Fruit fly (Drosophila melanogaster) S2 (cell line): ENCODE data around the gene Prx2.

Experiments used
- CG8478 ChIP-seq: fragments of >200 bp; optimal IDR thresholded peaks from 2 replicates; lab custom pipeline; 2018
- CTCF ChIP-seq, 2 experiments: fragments of >200 bp; optimal IDR thresholded peaks; 2 replicates each; lab custom pipeline; 2018

Gene Prx2

DNA sequence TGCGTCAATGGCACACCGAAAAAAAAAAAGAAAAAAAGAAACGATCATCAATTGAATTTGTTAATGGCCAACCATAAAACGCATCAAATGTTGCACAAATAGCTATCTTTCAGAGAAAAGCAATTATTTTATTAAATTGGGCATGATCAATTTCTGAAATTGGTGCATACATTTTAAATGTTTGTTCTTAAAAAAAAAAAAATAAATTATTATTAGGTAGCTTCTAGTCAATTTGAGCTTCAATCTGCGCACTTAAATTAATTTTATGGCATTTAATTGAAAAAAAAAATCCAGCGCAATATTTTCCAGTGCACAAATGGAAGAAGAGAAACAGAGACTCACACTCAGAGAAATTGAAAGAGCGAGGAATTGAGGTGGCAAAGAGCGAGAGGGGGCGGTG is 6.5 kb upstream of the Prx2 start:
- TF ChIP-seq CG8478 (no peak), CTCF (optimal IDR thresholded peaks at IDR 0.05; lab: Kevin White, UChicago) (no peak)

DNA sequence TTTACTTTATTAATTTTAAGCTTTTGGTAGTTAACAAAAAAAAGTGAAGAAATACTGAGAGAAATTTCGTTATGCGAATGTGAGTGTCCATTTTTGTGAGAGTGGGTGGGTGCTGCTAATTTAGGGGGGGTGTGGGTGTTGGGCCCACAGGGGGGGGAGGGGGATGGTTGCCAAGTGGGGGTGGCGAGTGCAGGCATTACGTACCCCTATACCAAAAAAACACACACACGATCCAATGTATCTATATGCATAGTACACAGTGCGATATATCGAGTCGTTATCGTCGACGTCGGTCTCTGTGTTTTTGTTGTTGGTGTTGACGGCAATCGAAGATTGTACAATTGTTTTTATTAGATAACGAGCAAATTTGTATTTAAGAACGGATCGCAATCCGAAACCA is 6.1 kb upstream of the Prx2 start:
- TF ChIP-seq CG8478 (no peak), CTCF (optimal IDR thresholded peaks at IDR 0.05; lab: Kevin White, UChicago) (no peak)

DNA sequence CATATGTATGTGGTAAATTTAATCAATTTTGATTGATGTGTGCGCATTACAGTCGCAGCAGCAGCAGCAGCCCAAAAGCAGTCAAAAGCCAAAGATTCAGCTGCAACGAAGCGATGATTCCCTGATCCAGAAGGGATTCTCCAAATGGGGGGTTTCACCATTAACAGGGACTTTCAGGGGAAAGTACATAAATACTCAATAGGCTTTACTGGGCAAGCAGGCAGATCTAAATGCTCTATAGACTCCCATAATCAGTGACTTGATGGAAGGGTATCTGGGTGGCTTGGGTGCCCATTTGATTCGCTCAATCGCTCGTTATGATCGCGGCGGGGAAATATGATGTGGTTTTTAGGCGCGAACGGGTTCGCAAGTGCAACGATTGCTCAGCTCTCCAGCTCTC is 4.3 kb upstream of the Prx2 start:
- TF ChIP-seq CG8478: no peak
- no peak for TF ChIP-seq CTCF (optimal IDR thresholded peaks at IDR 0.05; lab: Kevin White, UChicago)

- TF ChIP-seq CTCF (optimal IDR thresholded peaks at IDR 0.05; lab: Kevin White, UChicago): no peak
- no peak for TF ChIP-seq CG8478
Measured at dm6 chrX:13331814-13332701, 2.4 kb downstream of the Prx2 start.

DNA sequence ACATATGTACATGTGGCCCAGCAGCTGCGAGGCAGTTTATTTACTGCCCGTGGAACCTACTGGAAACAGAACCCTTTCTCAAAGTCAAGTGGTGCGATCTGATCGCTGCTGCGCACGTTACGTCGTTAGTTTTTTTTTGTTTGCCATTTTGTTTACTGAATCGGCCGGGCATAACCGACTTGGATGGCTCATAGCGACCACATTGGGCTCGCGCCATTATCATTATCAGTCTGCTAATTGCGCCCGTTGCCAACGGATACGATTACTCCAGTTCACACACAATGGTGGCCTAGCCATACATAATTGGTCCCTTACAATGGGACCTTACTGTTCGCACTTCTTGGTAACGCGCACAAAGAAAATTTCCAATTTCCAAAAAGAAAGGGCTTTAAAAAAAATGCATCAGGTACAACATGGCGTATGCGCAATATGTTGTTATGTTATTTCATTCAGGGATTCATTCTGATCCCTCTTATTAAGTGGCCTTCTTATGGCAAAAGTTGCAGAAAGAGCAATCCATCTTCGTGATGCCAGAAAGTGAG is 3.1 kb downstream of the Prx2 start:
- TF ChIP-seq CG8478 (no peak), CTCF (optimal IDR thresholded peaks at IDR 0.05; lab: Kevin White, UChicago) (no peak)

DNA sequence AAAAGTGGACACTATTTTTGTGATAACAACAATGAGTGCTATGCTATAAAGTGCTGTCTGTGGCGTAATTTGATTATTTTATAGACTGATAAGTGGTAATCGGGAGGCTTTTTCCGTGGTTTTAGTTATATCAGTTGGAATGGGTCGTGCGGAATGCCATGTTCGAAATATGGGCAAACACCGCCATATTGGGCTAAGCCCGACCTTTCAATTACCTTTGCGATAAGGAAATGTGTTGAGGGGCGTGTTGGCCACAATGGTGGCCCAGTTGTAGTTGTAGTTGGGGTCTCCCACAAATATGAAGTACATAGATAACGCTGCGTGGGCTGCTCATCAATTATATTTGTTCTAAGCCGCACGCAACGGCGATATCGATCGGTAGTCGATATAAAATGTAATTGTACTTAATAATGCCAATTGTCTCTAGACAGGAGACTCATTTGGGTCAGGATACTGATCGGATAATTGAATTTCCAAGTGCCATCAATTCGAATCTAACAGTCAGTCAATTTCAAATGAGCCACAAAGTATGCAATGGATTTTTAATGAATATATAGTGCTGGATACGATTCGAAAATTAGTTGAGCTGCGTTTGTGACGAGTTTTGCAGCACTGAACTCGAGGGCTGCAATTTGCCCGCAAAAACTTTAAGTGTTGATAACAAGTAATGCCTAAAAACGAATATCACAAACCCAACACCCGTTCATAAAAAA is 5.0 kb downstream of the Prx2 start:
- no peak for TF ChIP-seq CTCF (optimal IDR thresholded peaks at IDR 0.05; lab: Kevin White, UChicago)
- no peak for TF ChIP-seq CG8478

- TF ChIP-seq CG8478 (no peak), CTCF (optimal IDR thresholded peaks at IDR 0.05; lab: Kevin White, UChicago) (peak; percentile 25 to 44)
Measured at dm6 chrX:13337454-13337853, 7.8 kb downstream of the Prx2 start, which contains the start of gene RpS15Aa. RpS15Aa (minus strand) TSS chrX:13337705.

DNA sequence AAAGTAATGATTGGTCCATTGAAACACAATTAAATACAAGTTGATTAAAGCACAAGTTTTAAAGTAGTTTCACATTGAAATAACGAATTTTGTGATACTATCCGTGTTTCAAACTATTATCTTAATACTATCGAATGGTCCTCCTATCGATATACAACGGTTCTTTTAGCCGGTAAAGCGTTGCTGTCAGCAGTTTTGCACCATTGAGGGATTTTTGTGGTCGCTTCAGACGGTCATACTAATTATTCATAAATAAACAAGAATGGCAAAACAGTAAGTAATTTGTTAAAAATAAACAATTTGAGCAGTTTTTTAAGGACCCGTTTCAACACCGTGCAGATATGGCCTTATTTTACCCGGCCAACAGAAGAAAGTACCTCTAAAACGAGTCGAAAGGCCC is 8.5 kb downstream of the Prx2 start, which contains the start of gene CG15747:
TSS of gene CG15747 (plus strand) at position 206 of the 400 bp plus-strand sequence.
- TF ChIP-seq CTCF (optimal IDR thresholded peaks at IDR 0.05; lab: Kevin White, UChicago) (peak in 1 of 2 experiments; percentile 12), CG8478 (no peak)

dm6 chrX:13345327-13345726 is 15.7 kb downstream of the Prx2 start:
- TF ChIP-seq CTCF (optimal IDR thresholded peaks at IDR 0.05; lab: Kevin White, UChicago) (no peak), CG8478 (no peak)

dm6 chrX:13346998-13347397 is 17.4 kb downstream of the Prx2 start:
- TF ChIP-seq CTCF (optimal IDR thresholded peaks at IDR 0.05; lab: Kevin White, UChicago) (no peak), CG8478 (no peak)

- TF ChIP-seq CG8478 (no peak), CTCF (optimal IDR thresholded peaks at IDR 0.05; lab: Kevin White, UChicago) (no peak)
Measured at dm6 chrX:13358240-13358799, 28.7 kb downstream of the Prx2 start.

DNA sequence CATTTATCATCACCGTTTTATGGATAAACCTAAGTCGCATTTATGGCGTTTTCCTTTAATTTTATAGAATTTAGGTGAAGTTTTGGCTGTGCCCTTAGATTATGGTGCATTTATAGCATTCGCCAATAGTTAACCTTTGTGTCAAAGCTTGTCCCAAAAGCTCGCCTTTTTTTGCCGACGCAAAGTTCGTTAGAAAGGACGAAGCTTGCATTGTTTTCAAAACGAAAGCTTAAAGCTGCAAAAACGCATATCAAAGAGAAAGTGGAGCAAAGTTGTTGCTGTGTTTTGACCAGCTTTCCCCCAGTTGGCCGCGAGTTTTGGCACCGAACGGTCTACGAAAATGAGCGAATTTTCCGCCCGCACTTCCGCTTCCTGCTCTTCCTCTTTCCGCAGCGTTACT is 29.3 kb downstream of the Prx2 start, which contains the start of gene Syt12:
TSS of gene Syt12 (plus strand) at position 301 of the 400 bp plus-strand sequence.
- TF ChIP-seq CG8478: no peak

DNA sequence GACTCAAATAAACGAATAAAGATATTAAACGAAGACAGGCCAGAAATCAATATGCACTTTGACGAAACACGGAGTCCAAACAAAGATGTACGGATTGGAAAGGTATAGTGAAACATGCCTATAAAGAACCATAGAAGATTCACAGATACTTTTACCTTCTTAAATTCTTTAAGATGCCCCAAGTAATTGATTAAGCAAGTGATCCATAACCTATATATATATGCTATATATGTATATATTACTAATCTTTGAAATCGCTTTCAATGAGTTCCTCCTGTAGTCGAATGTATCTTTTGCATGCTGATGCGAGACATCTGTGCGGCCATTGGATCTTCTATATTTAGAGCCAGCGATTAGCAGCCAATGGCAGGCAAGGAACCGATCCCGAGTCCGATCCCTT is 38.5 kb downstream of the Prx2 start, which contains the start of gene dmrt11E:
TSS of gene dmrt11E (plus strand) at position 43 of the 400 bp plus-strand sequence.
- TF ChIP-seq CG8478 (no peak), CTCF (optimal IDR thresholded peaks at IDR 0.05; lab: Kevin White, UChicago) (no peak)

dm6 chrX:13369438-13369837 is 39.8 kb downstream of the Prx2 start:
- TF ChIP-seq CTCF (optimal IDR thresholded peaks at IDR 0.05; lab: Kevin White, UChicago) (no peak), CG8478 (no peak)

dm6 chrX:13370306-13370705 is 40.7 kb downstream of the Prx2 start, which contains the start of gene CG1640:
CG1640 (plus strand) TSS chrX:13370606.
- TF ChIP-seq CG8478: no peak
- TF ChIP-seq CTCF (optimal IDR thresholded peaks at IDR 0.05; lab: Kevin White, UChicago): no peak
